Fruit fly (Drosophila melanogaster) Kc167 (cell line): ENCODE measurements around the gene brwl.

Experiments used
- Myc ChIP-seq: fragments of >200 bp; optimal IDR thresholded peaks from 2 replicates; lab custom pipeline; 2017; ENCODE audit warnings: missing external identifiers
- Sin3A ChIP-seq: fragments of >200 bp; optimal IDR thresholded peaks from 2 replicates; lab custom pipeline; 2018; ENCODE audit warnings: missing external identifiers
- h ChIP-seq: fragments of >200 bp; optimal IDR thresholded peaks from 3 replicates; lab custom pipeline; 2018; ENCODE audit warnings: missing external identifiers
- insv ChIP-seq: fragments of >200 bp; optimal IDR thresholded peaks from 3 replicates; lab custom pipeline; 2018; ENCODE audit warnings: missing external identifiers
- psq ChIP-seq: fragments of >200 bp; optimal IDR thresholded peaks from 2 replicates; lab custom pipeline; 2017; ENCODE audit warnings: missing external identifiers

dm6 chr2L:9585942-9586341 lies 17.3 kb downstream of the brwl start:
- TF ChIP-seq insv = no peak
- TF ChIP-seq psq (lab: Kevin White, UChicago) = no peak
- no peak for TF ChIP-seq h (lab: Kevin White, UChicago)
- TF ChIP-seq Sin3A = no peak
- no peak for TF ChIP-seq Myc (lab: Kevin White, UChicago)
